Fruit fly (Drosophila melanogaster): ENCODE results near the gene ORMDL.

DNA sequence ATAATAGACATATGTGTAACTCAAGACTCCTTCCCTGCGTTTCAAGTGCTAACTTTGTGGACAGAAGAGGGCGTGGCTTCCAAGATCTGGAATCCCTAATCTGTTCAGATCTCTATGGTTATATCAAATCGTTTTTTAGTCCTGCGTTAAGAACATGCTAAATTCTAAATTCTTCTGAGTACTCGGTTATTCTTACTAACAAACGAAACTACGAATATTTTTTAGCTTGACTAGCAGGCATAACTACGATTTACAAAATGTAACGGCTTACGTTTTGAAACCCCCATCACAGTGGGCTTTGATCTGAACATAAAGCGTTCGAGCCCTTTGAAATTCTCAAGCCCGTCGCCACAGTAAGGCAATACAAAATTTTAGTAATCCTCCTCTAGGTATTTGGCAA lies 4.0 kb downstream of the ORMDL start, which contains the start of gene CG32445:
- no peak for TF ChIP-seq ttk (GFP tag; IDR thresholded peaks at IDR 0.05)
- no peak for TF ChIP-seq al (GFP tag; IDR thresholded peaks at IDR 0.05)
- TF ChIP-seq Dll (GFP tag; IDR thresholded peaks at IDR 0.05; ENCODE audit: partially characterized antibody), result no peak
- TF ChIP-seq pfk (GFP tag; optimal IDR thresholded peaks at IDR 0.05), result no peak
- TF ChIP-seq Bgb (GFP tag; IDR thresholded peaks at IDR 0.05; ENCODE audit: partially characterized antibody), result no peak

Measured in whole organism, embryonic.